Fruit fly (Drosophila melanogaster) whole organism, prepupa: ENCODE data around the gene Fpgs1.
A peak's percentile ranks its signal among the peaks of the same experiment; 100 is the strongest.

ENCODE experiments used
- Blimp-1 ChIP-seq: fragments of 200-800 bp; sonication (Bioruptor generic); optimal IDR thresholded peaks from 3 replicates; lab custom pipeline; 2017; ENCODE audit warnings: missing biosample characterization, missing genetic modification characterization, mild to moderate bottlenecking, moderate library complexity, missing genetic modification reagents
- CG10631 ChIP-seq: fragments of 200-800 bp; sonication (Bioruptor generic); optimal IDR thresholded peaks from 2 replicates; lab custom pipeline; 2016; ENCODE audit warnings: missing biosample characterization, missing genetic modification characterization
- CG10669 ChIP-seq: fragments of 200-800 bp; sonication (Bioruptor generic); optimal IDR thresholded peaks from 3 replicates; lab custom pipeline; 2018; ENCODE audit warnings: missing biosample characterization, mild to moderate bottlenecking, missing genetic modification characterization, moderate library complexity
- CG11902 ChIP-seq: fragments of 200-800 bp; sonication (Bioruptor generic); optimal IDR thresholded peaks from 3 replicates; lab custom pipeline; 2016; ENCODE audit warnings: missing biosample characterization, missing genetic modification characterization
- CG15336 ChIP-seq: fragments of 200-800 bp; sonication (Bioruptor generic); IDR thresholded peaks from 2 replicates; pipeline ENCODE4 v1.3.6; 2022; ENCODE audit warnings: missing biosample characterization, missing genetic modification characterization
- CG1621 ChIP-seq: fragments of 200-800 bp; sonication (Bioruptor generic); optimal IDR thresholded peaks from 3 replicates; lab custom pipeline; 2018; ENCODE audit warnings: missing biosample characterization, mild to moderate bottlenecking, missing genetic modification characterization
- CG16779 ChIP-seq: fragments of 200-800 bp; sonication (Bioruptor generic); optimal IDR thresholded peaks from 3 replicates; lab custom pipeline; 2017; ENCODE audit warnings: missing biosample characterization, mild to moderate bottlenecking, missing genetic modification characterization
- CG3032 ChIP-seq: fragments of 200-800 bp; optimal IDR thresholded peaks from 2 replicates; lab custom pipeline; 2019; ENCODE audit warnings: missing biosample characterization, mild to moderate bottlenecking, missing genetic modification characterization, moderate library complexity
- CG31627 ChIP-seq: fragments of 200-800 bp; sonication (Bioruptor generic); optimal IDR thresholded peaks from 3 replicates; lab custom pipeline; 2016; ENCODE audit warnings: missing biosample characterization, missing genetic modification characterization
- CG34406 ChIP-seq: fragments of 200-800 bp; sonication (Bioruptor generic); optimal IDR thresholded peaks from 3 replicates; lab custom pipeline; 2016; ENCODE audit warnings: missing biosample characterization, missing genetic modification characterization
- CG3919 ChIP-seq: fragments of 200-800 bp; sonication (Bioruptor generic); optimal IDR thresholded peaks from 3 replicates; lab custom pipeline; 2016; ENCODE audit warnings: missing biosample characterization, missing genetic modification characterization
- CG4318 ChIP-seq: fragments of 200-800 bp; sonication (Bioruptor generic); optimal IDR thresholded peaks from 3 replicates; lab custom pipeline; 2017; ENCODE audit warnings: missing biosample characterization, mild to moderate bottlenecking, missing genetic modification characterization
- CG6163 ChIP-seq: fragments of 200-800 bp; sonication (Bioruptor generic); IDR thresholded peaks from 3 replicates; pipeline ENCODE4 v1.3.6; 2022; ENCODE audit warnings: missing biosample characterization, missing genetic modification characterization
- CG6276 ChIP-seq: fragments of 200-800 bp; sonication (Bioruptor generic); optimal IDR thresholded peaks from 2 replicates; lab custom pipeline; 2017; ENCODE audit warnings: missing biosample characterization, mild to moderate bottlenecking, missing genetic modification characterization
- CG6808 ChIP-seq: fragments of 200-800 bp; sonication (Bioruptor generic); optimal IDR thresholded peaks from 3 replicates; lab custom pipeline; 2017; ENCODE audit warnings: missing biosample characterization, missing genetic modification characterization, mild to moderate bottlenecking, moderate library complexity, missing genetic modification reagents
- CG6854 ChIP-seq: fragments of 200-800 bp; sonication (Bioruptor generic); optimal IDR thresholded peaks from 2 replicates; lab custom pipeline; 2017; ENCODE audit warnings: missing biosample characterization, mild to moderate bottlenecking, missing genetic modification characterization
- CG7368 ChIP-seq: fragments of 200-800 bp; sonication (Bioruptor generic); optimal IDR thresholded peaks from 3 replicates; lab custom pipeline; 2016; ENCODE audit warnings: missing biosample characterization, missing genetic modification characterization
- CG8119 ChIP-seq: fragments of 200-800 bp; sonication (Bioruptor generic); IDR thresholded peaks from 3 replicates; pipeline ENCODE4 v1.3.6; 2022; ENCODE audit warnings: missing biosample characterization, missing genetic modification characterization
- CG8319 ChIP-seq: fragments of 200-800 bp; sonication (Bioruptor generic); optimal IDR thresholded peaks from 3 replicates; lab custom pipeline; 2016; ENCODE audit warnings: missing biosample characterization, missing genetic modification characterization
- Eip75B ChIP-seq: fragments of 200-800 bp; sonication (Bioruptor generic); optimal IDR thresholded peaks from 3 replicates; lab custom pipeline; 2016; ENCODE audit warnings: missing biosample characterization, missing genetic modification characterization
- Eip78C ChIP-seq: fragments of 200-800 bp; sonication (Bioruptor generic); peaks from one replicate; lab custom pipeline; 2016; ENCODE audit warnings: missing biosample characterization, missing genetic modification characterization
- Eip93F ChIP-seq: fragments of 200-800 bp; sonication (Bioruptor generic); optimal IDR thresholded peaks from 2 replicates; lab custom pipeline; 2016; ENCODE audit warnings: missing biosample characterization, mild to moderate bottlenecking, missing genetic modification characterization
- Ets21C ChIP-seq: fragments of 200-800 bp; sonication (Bioruptor generic); optimal IDR thresholded peaks from 3 replicates; lab custom pipeline; 2016; ENCODE audit warnings: missing biosample characterization, missing genetic modification characterization
- Gug ChIP-seq: fragments of 200-800 bp; sonication (Bioruptor generic); IDR thresholded peaks from 2 replicates; pipeline ENCODE4 v1.3.6; 2022; ENCODE audit warnings: missing biosample characterization, missing genetic modification characterization
- Hr39 ChIP-seq: fragments of 200-800 bp; sonication (Bioruptor generic); optimal IDR thresholded peaks from 2 replicates; lab custom pipeline; 2016; ENCODE audit warnings: missing biosample characterization, missing genetic modification characterization
- Lpt ChIP-seq: fragments of 200-800 bp; sonication (Bioruptor generic); optimal IDR thresholded peaks from 3 replicates; lab custom pipeline; 2016; ENCODE audit warnings: missing biosample characterization, missing genetic modification characterization
- Met ChIP-seq: fragments of 200-800 bp; sonication (Bioruptor generic); optimal IDR thresholded peaks from 3 replicates; lab custom pipeline; 2016; ENCODE audit warnings: missing biosample characterization, missing genetic modification characterization
- OdsH ChIP-seq: fragments of 200-800 bp; sonication (Bioruptor generic); optimal IDR thresholded peaks from 3 replicates; lab custom pipeline; 2016; ENCODE audit warnings: missing biosample characterization, missing genetic modification characterization
- Sox102F ChIP-seq: fragments of 200-800 bp; sonication (Bioruptor generic); optimal IDR thresholded peaks from 2 replicates; lab custom pipeline; 2016; ENCODE audit warnings: missing biosample characterization, mild to moderate bottlenecking, missing genetic modification characterization
- Sox14 ChIP-seq: fragments of 200-800 bp; sonication (Bioruptor generic); optimal IDR thresholded peaks from 3 replicates; lab custom pipeline; 2016; ENCODE audit warnings: missing biosample characterization, missing genetic modification characterization
- achi ChIP-seq: fragments of 200-800 bp; sonication (Bioruptor generic); optimal IDR thresholded peaks from 3 replicates; lab custom pipeline; 2016; ENCODE audit warnings: missing biosample characterization, missing genetic modification characterization
- acj6 ChIP-seq: fragments of 200-800 bp; sonication (Bioruptor generic); optimal IDR thresholded peaks from 3 replicates; lab custom pipeline; 2016; ENCODE audit warnings: missing biosample characterization, missing genetic modification characterization
- cyc ChIP-seq: fragments of 200-800 bp; sonication (Bioruptor generic); optimal IDR thresholded peaks from 3 replicates; lab custom pipeline; 2016; ENCODE audit warnings: missing biosample characterization, missing genetic modification characterization
- dsx ChIP-seq: fragments of 200-800 bp; optimal IDR thresholded peaks from 3 replicates; lab custom pipeline; 2019; ENCODE audit warnings: missing biosample characterization, mild to moderate bottlenecking, missing genetic modification characterization, moderate library complexity; ENCODE audit not compliant: poor library complexity, severe bottlenecking
- esn ChIP-seq: fragments of 200-800 bp; sonication (Bioruptor generic); optimal IDR thresholded peaks from 2 replicates; lab custom pipeline; 2016; ENCODE audit warnings: missing biosample characterization, mild to moderate bottlenecking, missing genetic modification characterization, moderate library complexity
- fd85E ChIP-seq: fragments of 200-800 bp; sonication (Bioruptor generic); optimal IDR thresholded peaks from 3 replicates; lab custom pipeline; 2016; ENCODE audit warnings: missing biosample characterization, missing genetic modification characterization
- fkh ChIP-seq: fragments of 200-800 bp; sonication (Bioruptor generic); optimal IDR thresholded peaks from 3 replicates; lab custom pipeline; 2017; ENCODE audit warnings: missing biosample characterization, mild to moderate bottlenecking, missing genetic modification characterization, moderate library complexity
- lz ChIP-seq: fragments of 200-800 bp; sonication (Bioruptor generic); optimal IDR thresholded peaks from 3 replicates; lab custom pipeline; 2016; ENCODE audit warnings: missing biosample characterization, missing genetic modification characterization
- net ChIP-seq: fragments of 200-800 bp; sonication (Bioruptor generic); optimal IDR thresholded peaks from 3 replicates; lab custom pipeline; 2016; ENCODE audit warnings: missing biosample characterization, missing genetic modification characterization
- pdm3 ChIP-seq: fragments of 200-800 bp; sonication (Bioruptor generic); optimal IDR thresholded peaks from 3 replicates; lab custom pipeline; 2016; ENCODE audit warnings: missing biosample characterization, missing genetic modification characterization
- salr ChIP-seq, 2 experiments: fragments of 200-800 bp; sonication (Bioruptor generic); optimal IDR thresholded peaks; 3 replicates each; lab custom pipeline; 2016 to 2018; ENCODE audit warnings: missing biosample characterization in 2 of 2, missing genetic modification characterization in 2 of 2, mild to moderate bottlenecking in 1 of 2
- spab ChIP-seq: fragments of 200-800 bp; sonication (Bioruptor generic); optimal IDR thresholded peaks from 2 replicates; lab custom pipeline; 2017; ENCODE audit warnings: missing biosample characterization, mild to moderate bottlenecking, missing genetic modification characterization, missing genetic modification reagents
- ss ChIP-seq, 2 experiments: fragments of 200-800 bp; sonication (Bioruptor generic); optimal IDR thresholded peaks; 2 replicates in 1 of 2; 3 replicates in 1 of 2; lab custom pipeline; 2017 to 2018; ENCODE audit warnings: mild to moderate bottlenecking in 2 of 2, missing biosample characterization in 2 of 2, missing genetic modification characterization in 2 of 2, moderate library complexity in 1 of 2
- svp ChIP-seq: fragments of 200-800 bp; sonication (Bioruptor generic); peaks from one replicate; lab custom pipeline; 2016; ENCODE audit warnings: missing biosample characterization, missing genetic modification characterization
- vri ChIP-seq: fragments of 200-800 bp; sonication (Bioruptor generic); optimal IDR thresholded peaks from 3 replicates; lab custom pipeline; 2016; ENCODE audit warnings: missing biosample characterization, mild to moderate bottlenecking, missing genetic modification characterization

The Fpgs1 gene

DNA sequence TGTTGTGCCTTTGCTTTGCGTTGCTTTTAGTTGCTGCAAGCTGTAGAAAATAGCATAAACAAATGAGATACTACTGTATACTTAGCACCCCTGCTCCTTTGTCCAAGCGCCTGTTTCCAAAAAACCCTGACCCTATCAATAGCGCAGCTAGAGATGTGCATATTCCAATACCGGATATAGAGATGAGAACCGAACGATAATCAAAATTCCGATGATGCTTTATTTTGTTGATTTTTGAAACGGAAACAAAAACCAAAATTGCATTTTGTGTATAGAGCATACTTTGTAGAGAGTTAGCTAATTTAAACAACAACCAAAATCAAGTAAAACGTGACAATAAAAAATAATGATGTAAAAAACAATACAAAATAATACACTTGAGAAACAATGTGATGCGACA is 33.7 kb downstream of the Fpgs1 start:
- TF ChIP-seq CG8319 (GFP tag; lab: Kevin White, UChicago), result no peak
- no peak for TF ChIP-seq net
- TF ChIP-seq cyc (GFP tag; lab: Kevin White, UChicago), result no peak
- TF ChIP-seq acj6, result no peak
- TF ChIP-seq OdsH (GFP tag; lab: Kevin White, UChicago), result no peak
- no peak for TF ChIP-seq Sox102F
- TF ChIP-seq fd85E (GFP tag; lab: Kevin White, UChicago), result no peak
- TF ChIP-seq dsx, result no peak
- no peak for TF ChIP-seq CG8119 (GFP tag; lab: Robert Waterston, UW)
- no peak for TF ChIP-seq CG6163
- TF ChIP-seq CG4318 (GFP tag; lab: Kevin White, UChicago), result no peak
- no peak for TF ChIP-seq CG3032 (tag; lab: Kevin White, UChicago)
- TF ChIP-seq Ets21C, result no peak
- no peak for TF ChIP-seq CG15336 (GFP tag; lab: Robert Waterston, UW)
- TF ChIP-seq vri (GFP tag; lab: Kevin White, UChicago), result no peak

DNA sequence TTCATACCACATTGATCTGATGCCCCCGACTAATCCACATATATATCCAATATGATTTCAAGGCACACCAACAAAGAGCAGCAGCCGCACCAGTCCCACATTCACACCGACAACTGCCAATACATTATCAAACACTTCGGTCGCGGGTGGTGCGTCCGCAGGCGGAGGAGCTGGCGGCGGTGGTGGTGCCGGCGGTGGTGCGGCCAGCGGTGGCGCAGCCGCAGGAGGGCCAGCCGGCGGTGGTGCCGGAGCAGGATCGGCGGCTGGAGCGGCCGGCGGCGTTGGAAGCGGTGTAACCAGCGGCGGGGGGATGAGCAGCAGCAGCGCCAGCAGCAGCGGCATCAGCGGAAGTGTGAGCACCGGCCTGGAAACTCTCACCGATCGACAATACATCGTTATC is 39.9 kb downstream of the Fpgs1 start:
- TF ChIP-seq CG6163 (0 out of 3 replicates have a peak, but pooled peaks have one; percentile 11), CG3032 (tag; lab: Kevin White, UChicago) (no peak)

DNA sequence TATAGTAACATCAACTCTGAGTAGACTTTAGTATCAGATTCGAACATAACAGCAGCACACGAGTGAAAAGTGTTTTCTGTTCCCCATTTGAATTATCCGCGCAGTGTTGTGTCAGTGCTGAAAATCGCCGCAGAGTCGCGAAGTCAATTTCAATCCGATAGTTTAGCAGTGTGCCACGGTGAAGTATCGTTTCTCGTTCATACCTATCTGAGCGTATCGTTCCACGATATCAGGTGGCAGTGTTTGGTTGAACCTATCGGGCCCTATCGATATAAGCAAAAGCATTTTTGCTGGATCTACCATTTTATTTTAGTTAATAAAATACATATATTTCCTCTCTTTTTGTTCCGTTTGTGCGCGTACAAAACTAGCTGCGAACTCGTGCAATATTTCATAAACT is 41.9 kb downstream of the Fpgs1 start, which contains the start of gene CkIalpha:
Gene CkIalpha, plus strand, starts transcription at position 53 of the 400 bp plus-strand sequence.
- TF ChIP-seq Ets21C, result peak; percentile 25
- TF ChIP-seq cyc (GFP tag; lab: Kevin White, UChicago), result peak; percentile 48
- peak; percentile 21 for TF ChIP-seq achi (GFP tag; lab: Kevin White, UChicago)
- TF ChIP-seq acj6, result peak; percentile 17
- peak; percentile 51 for TF ChIP-seq CG3919 (GFP tag; lab: Kevin White, UChicago)
- TF ChIP-seq CG10631 (GFP tag; lab: Kevin White, UChicago), result peak; percentile 42
- peak; percentile 48 for TF ChIP-seq Sox14
- no peak for TF ChIP-seq pdm3
- no peak for TF ChIP-seq CG6854
- TF ChIP-seq salr (GFP tag; optimal IDR thresholded peaks at IDR 0.05; lab: Kevin White, UChicago), result no peak
- TF ChIP-seq dsx, result no peak
- no peak for TF ChIP-seq CG10669 (GFP tag; lab: Kevin White, UChicago)
- TF ChIP-seq CG6808 (GFP tag; lab: Kevin White, UChicago), result no peak
- peak; percentile 29 for TF ChIP-seq CG11902 (GFP tag; lab: Kevin White, UChicago)
- TF ChIP-seq CG34406 (GFP tag; lab: Kevin White, UChicago), result no peak
- no peak for TF ChIP-seq CG7368 (GFP tag; lab: Kevin White, UChicago)
- no peak for TF ChIP-seq spab (GFP tag; lab: Kevin White, UChicago)
- peak; percentile 58 for TF ChIP-seq lz (GFP tag; lab: Kevin White, UChicago)
- TF ChIP-seq CG31627, result peak; percentile 52
- TF ChIP-seq Hr39 (GFP tag; lab: Kevin White, UChicago), result peak; percentile 50
- TF ChIP-seq CG6276 (GFP tag; lab: Kevin White, UChicago), result no peak
- peak; percentile 15 for TF ChIP-seq esn (GFP tag; lab: Kevin White, UChicago)
- peak; percentile 36 for TF ChIP-seq Met (GFP tag; lab: Kevin White, UChicago)
- TF ChIP-seq Eip93F (GFP tag; lab: Kevin White, UChicago), result peak; percentile 18
- TF ChIP-seq Eip78C (GFP tag; lab: Kevin White, UChicago), result peak; percentile 53
- no peak for TF ChIP-seq Gug (GFP tag; lab: Robert Waterston, UW)

DNA sequence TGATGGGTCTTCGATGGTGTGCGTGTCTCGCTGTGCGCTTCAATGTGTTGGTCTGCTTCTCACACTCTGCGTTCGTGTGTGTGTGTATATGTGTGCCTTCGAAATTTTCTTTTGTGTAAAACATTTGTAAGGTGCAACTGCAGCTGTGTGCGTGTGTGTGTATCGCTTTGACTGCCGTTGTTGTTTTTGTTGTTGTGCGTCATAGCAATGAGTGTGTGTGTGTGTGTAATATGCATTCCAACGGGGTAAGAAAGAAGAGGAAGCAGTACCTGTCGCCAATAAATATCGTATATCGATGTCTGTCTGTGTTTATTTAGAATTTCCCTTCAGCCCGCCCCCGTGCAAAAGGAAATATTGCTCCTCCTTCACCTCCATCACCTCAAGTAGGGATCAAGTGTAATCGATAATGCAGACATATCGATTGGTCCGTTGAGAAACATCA is 42.6 kb downstream of the Fpgs1 start:
- peak; percentile 56 to 62 for TF ChIP-seq ss (GFP tag; optimal IDR thresholded peaks at IDR 0.05; lab: Kevin White, UChicago)
- no peak for TF ChIP-seq CG16779 (tag; lab: Kevin White, UChicago)
- peak; percentile 53 for TF ChIP-seq fd85E (GFP tag; lab: Kevin White, UChicago)
- TF ChIP-seq CG1621 (tag; lab: Kevin White, UChicago), result peak; percentile 78
- no peak for TF ChIP-seq CG8319 (GFP tag; lab: Kevin White, UChicago)
- peak; percentile 26 for TF ChIP-seq Eip75B (GFP tag; lab: Kevin White, UChicago)
- TF ChIP-seq esn (GFP tag; lab: Kevin White, UChicago), result peak; percentile 30
- TF ChIP-seq achi (GFP tag; lab: Kevin White, UChicago), result peak; percentile 15
- TF ChIP-seq Met (GFP tag; lab: Kevin White, UChicago), result no peak
- no peak for TF ChIP-seq cyc (GFP tag; lab: Kevin White, UChicago)
- no peak for TF ChIP-seq pdm3
- no peak for TF ChIP-seq lz (GFP tag; lab: Kevin White, UChicago)
- peak; percentile 61 for TF ChIP-seq Eip78C (GFP tag; lab: Kevin White, UChicago)
- peak; percentile 96 for TF ChIP-seq svp (GFP tag; lab: Kevin White, UChicago)
- no peak for TF ChIP-seq Ets21C
- no peak for TF ChIP-seq Blimp-1 (GFP tag; lab: Kevin White, UChicago)
- TF ChIP-seq CG6808 (GFP tag; lab: Kevin White, UChicago), result peak; percentile 25
- peak; percentile 23 for TF ChIP-seq Lpt (GFP tag; lab: Kevin White, UChicago)
- TF ChIP-seq Sox102F, result peak; percentile 41
- TF ChIP-seq fkh (GFP tag; lab: Kevin White, UChicago), result peak; percentile 62
- TF ChIP-seq CG10669 (GFP tag; lab: Kevin White, UChicago), result no peak
- TF ChIP-seq CG8119 (GFP tag; lab: Robert Waterston, UW), result no peak
- no peak for TF ChIP-seq CG15336 (GFP tag; lab: Robert Waterston, UW)
